Worm (Caenorhabditis elegans) whole organism, L3 larva: ENCODE measurements around the gene str-93.

Experiments
- R02D3.7 ChIP-seq: fragments of 150-350 bp; optimal IDR thresholded peaks from 2 replicates; lab custom pipeline; 2014; ENCODE audit warnings: missing biosample characterization, missing genetic modification characterization
- ZK546.5 ChIP-seq: sonication (generic microtip); optimal IDR thresholded peaks from 2 replicates; lab custom pipeline; 2017; ENCODE audit warnings: missing biosample characterization, missing genetic modification characterization
- ceh-9 ChIP-seq: sonication (generic microtip); optimal IDR thresholded peaks from 2 replicates; lab custom pipeline; 2018; ENCODE audit warnings: missing biosample characterization, missing genetic modification characterization
- daf-12 ChIP-seq: fragments of 150-350 bp; optimal IDR thresholded peaks from 2 replicates; lab custom pipeline; 2014; ENCODE audit warnings: missing biosample characterization, missing genetic modification reagents, missing genetic modification characterization
- egl-27 ChIP-seq: sonication (generic microtip); optimal IDR thresholded peaks from 4 replicates; lab custom pipeline; 2017; ENCODE audit warnings: missing biosample characterization, missing genetic modification reagents, missing genetic modification characterization
- egl-5 ChIP-seq: fragments of 150-350 bp; optimal IDR thresholded peaks from 2 replicates; lab custom pipeline; 2017; ENCODE audit warnings: missing biosample characterization, missing genetic modification reagents, missing genetic modification characterization, inconsistent platforms
- hmg-11 ChIP-seq: sonication (generic microtip); optimal IDR thresholded peaks from 2 replicates; lab custom pipeline; 2016; ENCODE audit warnings: missing genetic modification characterization, missing compliant biosample characterization
- lin-15B ChIP-seq: fragments of 150-350 bp; optimal IDR thresholded peaks from 2 replicates; lab custom pipeline; 2014; ENCODE audit warnings: missing biosample characterization, missing genetic modification characterization
- lsy-12 ChIP-seq: sonication (generic microtip); optimal IDR thresholded peaks from 2 replicates; lab custom pipeline; 2016; ENCODE audit warnings: mild to moderate bottlenecking, missing genetic modification characterization, missing compliant biosample characterization
- nfya-1 ChIP-seq: sonication (generic microtip); optimal IDR thresholded peaks from 2 replicates; lab custom pipeline; 2017; ENCODE audit warnings: missing genetic modification characterization, mild to moderate bottlenecking, missing compliant biosample characterization, antibody characterized with exemption, moderate library complexity; ENCODE audit not compliant: insufficient read depth
- nhr-23 ChIP-seq: fragments of 150-350 bp; optimal IDR thresholded peaks from 2 replicates; lab custom pipeline; 2014; ENCODE audit warnings: missing biosample characterization, missing genetic modification reagents, missing genetic modification characterization
- nhr-77 ChIP-seq: fragments of 150-350 bp; optimal IDR thresholded peaks from 2 replicates; lab custom pipeline; 2014; ENCODE audit warnings: missing biosample characterization, missing genetic modification characterization
- unc-39 ChIP-seq: sonication (generic microtip); optimal IDR thresholded peaks from 4 replicates; lab custom pipeline; 2017; ENCODE audit warnings: missing biosample characterization, missing genetic modification characterization
- ztf-11 ChIP-seq: fragments of 150-350 bp; optimal IDR thresholded peaks from 2 replicates; lab custom pipeline; 2014; ENCODE audit warnings: missing biosample characterization, missing genetic modification characterization

str-93 gene

ce11 chrV:17623230-17623629 is 50.0 kb downstream of the str-93 start, which contains the start of gene F57G4.1:
F57G4.1 (plus strand) TSS chrV:17623530.
- TF ChIP-seq nfya-1 (no peak), nhr-23 (tag; lab: Kevin White, UChicago) (no peak), R02D3.7 (tag; lab: Kevin White, UChicago) (no peak), hmg-11 (no peak), ceh-9 (no peak), lin-15B (no peak), unc-39 (tag; lab: Kevin White, UChicago) (no peak), nhr-77 (tag; lab: Kevin White, UChicago) (no peak), ZK546.5 (tag; lab: Kevin White, UChicago) (no peak), daf-12 (no peak), egl-5 (tag; lab: Kevin White, UChicago) (no peak), lsy-12 (no peak), ztf-11 (tag; lab: Kevin White, UChicago) (no peak), egl-27 (tag; lab: Kevin White, UChicago) (no peak)
